Worm (Caenorhabditis elegans) whole organism, L4 larva: Measurements from ENCODE around the gene M04G7.5.

Source experiments
- F26F4.8 ChIP-seq: fragments of 200-800 bp; sonication (Bioruptor generic); conservative IDR thresholded peaks from 2 replicates; pipeline ENCODE4 v1.3.6; 2022; ENCODE audit warnings: missing genetic modification characterization, missing compliant biosample characterization
- F44E2.7 ChIP-seq: fragments of 200-800 bp; sonication (Bioruptor generic); IDR thresholded peaks from 2 replicates; pipeline ENCODE4 v2.1.2; 2022; ENCODE audit warnings: missing genetic modification characterization, missing compliant biosample characterization
- T20F7.1 ChIP-seq: fragments of 200-800 bp; sonication (Bioruptor generic); optimal IDR thresholded peaks from 2 replicates; lab custom pipeline; 2018; ENCODE audit warnings: mild to moderate bottlenecking, missing genetic modification characterization, missing compliant biosample characterization
- T26A8.4 ChIP-seq: fragments of 200-800 bp; sonication (Bioruptor generic); IDR thresholded peaks from 2 replicates; pipeline ENCODE4 v1.3.6; 2022; ENCODE audit warnings: missing genetic modification characterization, missing compliant biosample characterization
- Y48G9A.11 ChIP-seq: fragments of 200-800 bp; sonication (Bioruptor generic); IDR thresholded peaks from 2 replicates; pipeline ENCODE4 v1.3.6; 2022; ENCODE audit warnings: missing genetic modification reagents, missing genetic modification characterization, missing compliant biosample characterization
- aha-1 ChIP-seq: fragments of 150-350 bp; peaks from one replicate; lab custom pipeline; 2014; ENCODE audit warnings: missing biosample characterization, missing genetic modification characterization
- arid-1 ChIP-seq: fragments of 200-800 bp; sonication (Bioruptor generic); conservative IDR thresholded peaks from 2 replicates; pipeline ENCODE4 v1.3.6; 2022; ENCODE audit warnings: missing genetic modification reagents, missing genetic modification characterization, missing compliant biosample characterization
- ceh-28 ChIP-seq: fragments of 150-350 bp; optimal IDR thresholded peaks from 2 replicates; lab custom pipeline; 2014; ENCODE audit warnings: missing biosample characterization, missing genetic modification reagents, missing genetic modification characterization
- ceh-32 ChIP-seq: sonication (generic microtip); optimal IDR thresholded peaks from 2 replicates; lab custom pipeline; 2016; ENCODE audit warnings: mild to moderate bottlenecking, missing genetic modification characterization, missing compliant biosample characterization; ENCODE audit not compliant: poor library complexity
- ceh-62 ChIP-seq: sonication (generic microtip); optimal IDR thresholded peaks from 2 replicates; lab custom pipeline; 2017; ENCODE audit warnings: missing biosample characterization, missing genetic modification characterization
- daf-16 ChIP-seq, 3 experiments: sonication (generic microtip); optimal IDR thresholded peaks; 2 replicates each; lab custom pipeline; 2016 to 2017; ENCODE audit warnings: missing genetic modification characterization in 3 of 3, missing genetic modification reagents in 3 of 3, mild to moderate bottlenecking in 2 of 3, missing compliant biosample characterization in 2 of 3, missing biosample characterization in 1 of 3, moderate library complexity in 1 of 3
- dmd-6 ChIP-seq: fragments of 200-800 bp; sonication (Bioruptor generic); IDR thresholded peaks from 2 replicates; pipeline ENCODE4 v1.3.6; 2022; ENCODE audit warnings: missing genetic modification reagents, missing genetic modification characterization, missing compliant biosample characterization
- dmd-8 ChIP-seq: fragments of 200-800 bp; sonication (Bioruptor generic); IDR thresholded peaks from 2 replicates; pipeline ENCODE4 v1.3.6; 2022; ENCODE audit warnings: missing genetic modification characterization, missing compliant biosample characterization
- dpl-1 ChIP-seq: fragments of 150-350 bp; optimal IDR thresholded peaks from 2 replicates; lab custom pipeline; 2014; ENCODE audit warnings: missing biosample characterization, missing genetic modification reagents, missing genetic modification characterization
- dve-1 ChIP-seq: sonication (generic microtip); optimal IDR thresholded peaks from 2 replicates; lab custom pipeline; 2017; ENCODE audit warnings: antibody characterized with exemption, mild to moderate bottlenecking, missing genetic modification characterization, missing compliant biosample characterization; ENCODE audit not compliant: insufficient read depth
- fkh-10 ChIP-seq: fragments of 150-350 bp; optimal IDR thresholded peaks from 2 replicates; lab custom pipeline; 2014; ENCODE audit warnings: missing biosample characterization, missing genetic modification reagents, missing genetic modification characterization
- gei-8 ChIP-seq: fragments of 200-800 bp; sonication (Bioruptor generic); optimal IDR thresholded peaks from 2 replicates; lab custom pipeline; 2018; ENCODE audit warnings: mild to moderate bottlenecking, missing genetic modification characterization, missing compliant biosample characterization
- hif-1 ChIP-seq, 2 experiments: sonication (generic microtip); optimal IDR thresholded peaks; 2 replicates each; lab custom pipeline; 2016 to 2017; ENCODE audit warnings: missing compliant biosample characterization in 2 of 2, missing genetic modification characterization in 2 of 2, missing genetic modification reagents in 2 of 2, missing genotype in 2 of 2, mild to moderate bottlenecking in 1 of 2
- hlh-11 ChIP-seq: fragments of 200-800 bp; sonication (Bioruptor generic); optimal IDR thresholded peaks from 2 replicates; lab custom pipeline; 2018; ENCODE audit warnings: mild to moderate bottlenecking, missing genetic modification characterization, missing compliant biosample characterization
- hlh-30 ChIP-seq: sonication (generic microtip); optimal IDR thresholded peaks from 2 replicates; lab custom pipeline; 2017; ENCODE audit warnings: antibody characterized with exemption, mild to moderate bottlenecking, missing genetic modification characterization, missing compliant biosample characterization; ENCODE audit not compliant: insufficient read depth
- hmg-1.1 ChIP-seq: fragments of 200-800 bp; sonication (Bioruptor generic); IDR thresholded peaks from 2 replicates; pipeline ENCODE4 v1.3.6; 2022; ENCODE audit warnings: missing genetic modification reagents, missing genetic modification characterization, missing compliant biosample characterization
- lin-1 ChIP-seq: fragments of 200-800 bp; sonication (Bioruptor generic); IDR thresholded peaks from 2 replicates; pipeline ENCODE4 v1.3.6; 2022; ENCODE audit warnings: missing genetic modification reagents, missing genetic modification characterization, missing compliant biosample characterization
- lin-13 ChIP-seq: fragments of 150-350 bp; optimal IDR thresholded peaks from 2 replicates; lab custom pipeline; 2014; ENCODE audit warnings: missing biosample characterization, missing genetic modification reagents, missing genetic modification characterization
- lin-15B ChIP-seq: fragments of 150-350 bp; sonication (generic microtip); optimal IDR thresholded peaks from 3 replicates; lab custom pipeline; 2014; ENCODE audit warnings: missing biosample characterization, missing genetic modification characterization
- lsy-2 ChIP-seq, 2 experiments: fragments of 150-350 bp in 1 of 2; sonication (generic microtip) in 1 of 2; optimal IDR thresholded peaks; 2 replicates each; lab custom pipeline; 2014 to 2017; ENCODE audit warnings: missing biosample characterization in 2 of 2, missing genetic modification characterization in 2 of 2
- mdl-1 ChIP-seq, 2 experiments: fragments of 150-350 bp in 1 of 2; sonication (generic microtip) in 1 of 2; optimal IDR thresholded peaks; 2 replicates each; lab custom pipeline; 2014 to 2017; ENCODE audit warnings: missing biosample characterization in 2 of 2, missing genetic modification characterization in 2 of 2
- mdt-29 ChIP-seq: fragments of 200-800 bp; sonication (Bioruptor generic); IDR thresholded peaks from 2 replicates; pipeline ENCODE4 v1.3.6; 2022; ENCODE audit warnings: missing genetic modification reagents, missing genetic modification characterization, missing compliant biosample characterization
- mep-1 ChIP-seq: fragments of 150-350 bp; sonication (generic microtip); optimal IDR thresholded peaks from 3 replicates; lab custom pipeline; 2014; ENCODE audit warnings: missing biosample characterization, missing genetic modification characterization
- nhr-10 ChIP-seq: fragments of 150-350 bp; optimal IDR thresholded peaks from 2 replicates; lab custom pipeline; 2014; ENCODE audit warnings: missing biosample characterization, missing genetic modification characterization
- nhr-102 ChIP-seq: sonication (generic microtip); optimal IDR thresholded peaks from 2 replicates; lab custom pipeline; 2016; ENCODE audit warnings: mild to moderate bottlenecking, missing genetic modification characterization, moderate library complexity, missing compliant biosample characterization
- nhr-111 ChIP-seq: fragments of 200-800 bp; sonication (Bioruptor generic); optimal IDR thresholded peaks from 2 replicates; lab custom pipeline; 2018; ENCODE audit warnings: mild to moderate bottlenecking, missing genetic modification characterization, missing compliant biosample characterization
- nhr-28 ChIP-seq: fragments of 150-350 bp; optimal IDR thresholded peaks from 2 replicates; lab custom pipeline; 2014; ENCODE audit warnings: missing biosample characterization, missing genetic modification characterization
- nhr-76 ChIP-seq: fragments of 150-350 bp; optimal IDR thresholded peaks from 2 replicates; lab custom pipeline; 2014; ENCODE audit warnings: missing biosample characterization, missing genetic modification characterization
- nhr-77 ChIP-seq: fragments of 150-350 bp; optimal IDR thresholded peaks from 2 replicates; lab custom pipeline; 2014; ENCODE audit warnings: missing biosample characterization, missing genetic modification characterization
- pha-4 ChIP-seq, 2 experiments: fragments of 150-350 bp in 1 of 2; fragments of 200-800 bp in 1 of 2; sonication (Bioruptor generic) in 1 of 2; IDR thresholded peaks in 1 of 2; optimal IDR thresholded peaks in 1 of 2; 2 replicates each; pipeline versions ENCODE4 v1.3.6 to Lab custom; 2014 to 2022; ENCODE audit warnings: missing genetic modification characterization in 2 of 2, missing genetic modification reagents in 2 of 2, missing biosample characterization in 1 of 2, missing compliant biosample characterization in 1 of 2
- pqm-1 ChIP-seq: sonication (generic microtip); optimal IDR thresholded peaks from 2 replicates; lab custom pipeline; 2017; ENCODE audit warnings: missing biosample characterization, missing genetic modification characterization
- set-16 ChIP-seq: fragments of 200-800 bp; sonication (Bioruptor generic); IDR thresholded peaks from 2 replicates; pipeline ENCODE4 v1.3.6; 2022; ENCODE audit warnings: missing genetic modification reagents, missing genetic modification characterization, missing compliant biosample characterization
- skn-1 ChIP-seq: fragments of 150-350 bp; optimal IDR thresholded peaks from 2 replicates; lab custom pipeline; 2014; ENCODE audit warnings: missing biosample characterization, missing genetic modification characterization
- snpc-1.2 ChIP-seq: fragments of 200-800 bp; sonication (Bioruptor generic); IDR thresholded peaks from 2 replicates; pipeline ENCODE4 v1.3.6; 2022; ENCODE audit warnings: missing genetic modification reagents, missing genetic modification characterization, missing compliant biosample characterization
- ztf-11 ChIP-seq: fragments of 150-350 bp; optimal IDR thresholded peaks from 2 replicates; lab custom pipeline; 2014; ENCODE audit warnings: missing biosample characterization, missing genetic modification characterization

M04G7.5 gene

DNA sequence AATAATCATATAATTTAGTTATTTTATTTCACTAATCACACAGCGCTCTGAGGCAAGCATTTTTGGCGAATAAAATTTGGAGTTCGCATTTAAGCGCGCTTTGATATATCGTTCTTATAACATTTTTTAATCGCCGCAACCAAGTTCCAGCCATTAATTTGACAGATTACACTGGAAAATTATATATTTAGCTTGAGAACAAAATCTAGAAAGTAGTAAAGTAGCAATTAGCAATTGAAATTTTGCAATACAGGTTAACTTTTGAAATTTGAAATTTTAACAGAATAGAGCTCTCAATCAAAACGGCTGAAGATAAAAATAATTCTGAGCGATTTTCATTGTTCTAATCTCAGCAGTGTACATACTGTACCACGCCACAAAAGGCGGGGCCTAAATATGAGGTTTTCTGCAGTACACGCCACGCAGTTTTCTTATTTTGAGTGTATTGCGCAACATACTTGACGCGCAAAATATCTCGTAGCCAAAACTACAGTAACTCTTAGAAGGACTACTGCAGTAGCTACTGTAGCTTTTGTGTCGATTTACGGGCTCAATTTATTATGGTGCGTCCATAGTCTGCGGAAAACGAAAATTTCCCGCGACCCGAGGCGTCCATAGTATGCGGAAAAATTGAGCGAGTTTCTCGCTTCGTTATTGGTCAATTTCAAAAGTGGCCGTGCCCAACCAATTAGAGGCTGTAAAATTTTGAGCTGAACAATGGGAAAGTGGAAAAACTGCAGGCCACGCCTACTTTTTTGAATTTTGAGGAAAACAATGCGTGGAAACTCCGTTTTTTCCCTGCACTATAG, 27.6 kb upstream of the M04G7.5 start (continued):
- TF ChIP-seq T26A8.4 (GFP tag; lab: Robert Waterston, UW) = 0 out of 2 replicates have a peak, but pooled peaks have one; percentile 13
- peak; percentile 17; the same call in 1 of the 2 replicates for TF ChIP-seq mdt-29 (GFP tag; lab: Robert Waterston, UW)
- TF ChIP-seq lsy-2 (tag; optimal IDR thresholded peaks at IDR 0.05; lab: Kevin White, UChicago) = peak in 1 of 2 experiments; percentile 10
- peak; percentile 8; the same call in 1 of the 2 replicates for TF ChIP-seq pha-4 (GFP tag; IDR thresholded peaks at IDR 0.05; lab: Robert Waterston, UW)
- TF ChIP-seq pha-4 (tag; optimal IDR thresholded peaks at IDR 0.05; lab: Kevin White, UChicago) = no peak
- TF ChIP-seq ztf-11 (tag; lab: Kevin White, UChicago) = no peak

DNA sequence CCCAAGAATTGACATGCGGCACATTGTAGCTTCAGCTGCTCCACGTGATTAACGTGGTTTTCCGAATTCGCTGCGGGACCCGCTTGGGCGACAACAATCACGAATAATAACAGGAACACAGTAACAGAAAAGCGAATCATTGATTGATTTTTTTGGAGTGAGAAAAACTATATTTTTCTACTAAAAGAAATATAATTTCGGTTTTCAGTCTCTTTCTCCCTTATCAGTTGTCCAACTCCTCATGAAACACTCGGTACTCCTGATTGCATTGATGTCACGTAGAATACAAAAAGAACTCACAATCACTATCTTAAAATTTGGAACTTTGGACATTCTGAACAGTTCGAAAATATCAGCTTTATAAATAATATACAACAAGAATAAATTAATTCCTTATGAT, 26.0 kb upstream of the M04G7.5 start, which contains the start of gene Y66H1A.5:
Y66H1A.5 (minus strand) TSS at position 265 of the 400 bp plus-strand sequence.
- TF ChIP-seq hlh-11 (peak; percentile 29), nhr-77 (tag; lab: Kevin White, UChicago) (peak; percentile 89), ceh-62 (tag; lab: Kevin White, UChicago) (no peak), nhr-28 (peak; percentile 94), daf-16 (GFP tag; optimal IDR thresholded peaks at IDR 0.05; lab: Kevin White, UChicago) (no peak), daf-16 (tag; optimal IDR thresholded peaks at IDR 0.05; lab: Kevin White, UChicago) (peak; percentile 46), set-16 (GFP tag; lab: Robert Waterston, UW) (no peak), dmd-6 (GFP tag; lab: Robert Waterston, UW) (peak; percentile 31; the same call in 1 of the 2 replicates), nhr-10 (tag; lab: Kevin White, UChicago) (peak; percentile 41), dve-1 (peak; percentile 66), hif-1 (tag; optimal IDR thresholded peaks at IDR 0.05; lab: Kevin White, UChicago) (peak in 1 of 2 experiments; percentile 60), mep-1 (tag; lab: Kevin White, UChicago) (peak; percentile 10), hlh-30 (tag; lab: Kevin White, UChicago) (peak; percentile 5), Y48G9A.11 (GFP tag; lab: Robert Waterston, UW) (no peak), lsy-2 (tag; optimal IDR thresholded peaks at IDR 0.05; lab: Kevin White, UChicago) (no peak), pqm-1 (tag; lab: Kevin White, UChicago) (peak; percentile 74)

DNA sequence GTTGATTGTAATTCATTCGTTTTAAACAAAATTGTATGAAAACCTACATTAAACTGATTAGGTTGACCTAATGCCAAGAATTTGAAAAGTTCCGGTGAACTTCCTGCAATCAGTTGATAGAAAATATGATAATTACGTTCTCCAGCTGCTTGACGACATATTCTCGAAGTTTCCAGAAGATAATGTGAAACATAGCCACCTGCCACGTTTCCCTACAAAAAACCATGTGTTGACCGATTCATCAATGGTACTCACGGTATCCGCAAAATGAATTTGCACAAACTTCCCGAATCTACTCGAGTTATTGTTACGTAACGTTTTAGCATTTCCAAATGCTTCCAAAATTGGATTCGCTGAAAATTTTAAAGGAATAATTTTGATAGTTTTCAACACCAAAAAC, 16.5 kb upstream of the M04G7.5 start:
- TF ChIP-seq ceh-32 (tag; lab: Kevin White, UChicago) (no peak), ceh-28 (tag; lab: Kevin White, UChicago) (no peak), aha-1 (tag; lab: Kevin White, UChicago) (peak; percentile 91)
- TF ChIP-seq, all 104 proteins: peak for 1

DNA sequence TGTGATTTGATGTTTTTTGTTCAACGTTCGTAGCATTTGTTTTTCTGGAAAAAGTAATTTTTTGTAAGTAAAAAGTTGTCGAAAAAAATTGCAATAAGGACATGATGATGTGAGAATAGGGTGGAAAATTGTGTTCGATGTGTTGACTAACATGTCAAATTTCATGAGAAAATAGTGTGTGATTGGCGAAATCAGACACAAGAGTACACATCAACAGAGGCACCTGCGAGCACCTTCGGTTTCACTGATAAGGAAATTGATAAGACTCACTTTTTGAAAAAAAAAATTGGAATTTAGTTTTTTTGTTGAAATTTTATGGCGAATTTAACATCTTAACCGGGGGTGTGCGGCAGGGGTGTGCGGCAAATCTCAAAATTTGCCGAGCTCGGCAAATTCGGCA, 14.4 kb upstream of the M04G7.5 start, which contains the start of gene hum-8:
hum-8 (minus strand) TSS at position 46 of the 400 bp plus-strand sequence.
- peak; percentile 56 for TF ChIP-seq dve-1
- TF ChIP-seq skn-1 = no peak
- TF ChIP-seq arid-1 (GFP tag; lab: Robert Waterston, UW) = no peak
- no peak for TF ChIP-seq nhr-76
- TF ChIP-seq daf-16 (GFP tag; optimal IDR thresholded peaks at IDR 0.05; lab: Kevin White, UChicago) = no peak
- TF ChIP-seq daf-16 (tag; optimal IDR thresholded peaks at IDR 0.05; lab: Kevin White, UChicago) = peak; percentile 91
- TF ChIP-seq dmd-6 (GFP tag; lab: Robert Waterston, UW) = peak; percentile 82
- TF ChIP-seq lin-15B = no peak
- TF ChIP-seq pqm-1 (tag; lab: Kevin White, UChicago) = peak; percentile 89
- no peak for TF ChIP-seq lin-13 (GFP tag; lab: Kevin White, UChicago)
- TF ChIP-seq snpc-1.2 = no peak
- no peak for TF ChIP-seq mdt-29 (GFP tag; lab: Robert Waterston, UW)
- no peak for TF ChIP-seq F44E2.7 (GFP tag; lab: Robert Waterston, UW)
- no peak for TF ChIP-seq gei-8 (GFP tag; lab: Kevin White, UChicago)
- no peak for TF ChIP-seq mdl-1 (tag; optimal IDR thresholded peaks at IDR 0.05; lab: Kevin White, UChicago)
- peak; percentile 31 for TF ChIP-seq hlh-30 (tag; lab: Kevin White, UChicago)
- no peak for TF ChIP-seq hif-1 (tag; optimal IDR thresholded peaks at IDR 0.05; lab: Kevin White, UChicago)
- no peak for TF ChIP-seq dmd-8 (GFP tag; lab: Robert Waterston, UW)
- TF ChIP-seq nhr-102 (tag; lab: Kevin White, UChicago) = no peak
- TF ChIP-seq dpl-1 (GFP tag; lab: Kevin White, UChicago) = no peak
- no peak for TF ChIP-seq hmg-1.1 (GFP tag; lab: Robert Waterston, UW)
- TF ChIP-seq nhr-28 = peak; percentile 85
- no peak for TF ChIP-seq lin-1 (GFP tag; lab: Robert Waterston, UW)
- TF ChIP-seq hlh-11 = peak; percentile 66
- no peak for TF ChIP-seq T20F7.1 (GFP tag; lab: Kevin White, UChicago)
- no peak for TF ChIP-seq nhr-111 (GFP tag; lab: Kevin White, UChicago)
- no peak for TF ChIP-seq fkh-10 (GFP tag; lab: Kevin White, UChicago)
- no peak for TF ChIP-seq F26F4.8 (GFP tag; lab: Robert Waterston, UW)
